Fruit fly (Drosophila melanogaster) whole organism, embryonic: ENCODE measurements around the gene term.

Experiments
- ATbp ChIP-seq: fragments of 200-800 bp; sonication (Bioruptor generic); optimal IDR thresholded peaks from 2 replicates; lab custom pipeline; 2017; ENCODE audit warnings: missing biosample characterization, mild to moderate bottlenecking, missing genetic modification characterization, missing genetic modification reagents
- Atf3 ChIP-seq: fragments of 200-800 bp; sonication (Bioruptor generic); optimal IDR thresholded peaks from 3 replicates; lab custom pipeline; 2016; ENCODE audit warnings: missing biosample characterization, missing genetic modification characterization
- BEAF-32 ChIP-seq: fragments of 200-800 bp; sonication (Bioruptor generic); optimal IDR thresholded peaks from 3 replicates; lab custom pipeline; 2017; ENCODE audit warnings: missing biosample characterization, missing genetic modification characterization, mild to moderate bottlenecking, moderate library complexity, missing genetic modification reagents
- CG1024 ChIP-seq: fragments of 200-800 bp; sonication (Bioruptor generic); IDR thresholded peaks from 2 replicates; pipeline ENCODE4 v1.3.6; 2022; ENCODE audit warnings: missing biosample characterization, missing genetic modification characterization
- CG10565 ChIP-seq: fragments of 200-800 bp; sonication (Bioruptor generic); optimal IDR thresholded peaks from 3 replicates; lab custom pipeline; 2016; ENCODE audit warnings: missing biosample characterization, mild to moderate bottlenecking, missing genetic modification characterization
- CG11085 ChIP-seq: fragments of 200-800 bp; sonication (Bioruptor generic); IDR thresholded peaks from 2 replicates; pipeline ENCODE4 v1.3.6; 2022; ENCODE audit warnings: missing biosample characterization, missing genetic modification characterization
- CG12659 ChIP-seq: fragments of 200-800 bp; sonication (Bioruptor generic); optimal IDR thresholded peaks from 3 replicates; lab custom pipeline; 2017; ENCODE audit warnings: mild to moderate bottlenecking, missing biosample characterization, missing genetic modification reagents, missing genetic modification characterization
- CG13624 ChIP-seq: fragments of 200-800 bp; sonication (Bioruptor generic); optimal IDR thresholded peaks from 2 replicates; lab custom pipeline; 2016; ENCODE audit warnings: missing biosample characterization, missing genetic modification characterization
- CG14710 ChIP-seq: fragments of 200-800 bp; sonication (Bioruptor generic); optimal IDR thresholded peaks from 3 replicates; lab custom pipeline; 2019; ENCODE audit warnings: missing biosample characterization, mild to moderate bottlenecking, missing genetic modification characterization, moderate library complexity
- CG15601 ChIP-seq: fragments of 200-800 bp; sonication (Bioruptor generic); optimal IDR thresholded peaks from 3 replicates; lab custom pipeline; 2019; ENCODE audit warnings: missing biosample characterization, mild to moderate bottlenecking, missing genetic modification characterization, moderate library complexity
- CG1603 ChIP-seq: fragments of 200-800 bp; sonication (Bioruptor generic); optimal IDR thresholded peaks from 2 replicates; lab custom pipeline; 2019; ENCODE audit warnings: missing biosample characterization, mild to moderate bottlenecking, missing genetic modification characterization, moderate library complexity
- CG17328 ChIP-seq: fragments of 200-800 bp; sonication (Bioruptor generic); IDR thresholded peaks from 2 replicates; pipeline ENCODE4 v1.3.6; 2022; ENCODE audit warnings: missing biosample characterization, missing genetic modification characterization
- CG30403 ChIP-seq: fragments of 200-800 bp; sonication (Bioruptor generic); optimal IDR thresholded peaks from 3 replicates; lab custom pipeline; 2016; ENCODE audit warnings: missing biosample characterization, missing genetic modification characterization
- CG31224 ChIP-seq: fragments of 200-800 bp; sonication (Bioruptor generic); IDR thresholded peaks from 2 replicates; pipeline ENCODE4 v1.3.6; 2022; ENCODE audit warnings: missing biosample characterization, missing genetic modification characterization
- CG31388 ChIP-seq: fragments of 200-800 bp; sonication (Bioruptor generic); optimal IDR thresholded peaks from 2 replicates; lab custom pipeline; 2016; ENCODE audit warnings: missing biosample characterization, missing genetic modification characterization
- CG3407 ChIP-seq: fragments of 200-800 bp; sonication (Bioruptor generic); optimal IDR thresholded peaks from 2 replicates; lab custom pipeline; 2018; ENCODE audit warnings: missing biosample characterization, mild to moderate bottlenecking, missing genetic modification characterization
- CG5180 ChIP-seq: fragments of 200-800 bp; sonication (Bioruptor generic); optimal IDR thresholded peaks from 3 replicates; lab custom pipeline; 2017; ENCODE audit warnings: missing biosample characterization, missing genetic modification characterization, mild to moderate bottlenecking, moderate library complexity, missing genetic modification reagents
- CG6254 ChIP-seq: fragments of 200-800 bp; sonication (Bioruptor generic); optimal IDR thresholded peaks from 3 replicates; lab custom pipeline; 2017; ENCODE audit warnings: mild to moderate bottlenecking, missing biosample characterization, missing genetic modification reagents, missing genetic modification characterization
- CG6654 ChIP-seq: fragments of 200-800 bp; sonication (Bioruptor generic); optimal IDR thresholded peaks from 2 replicates; lab custom pipeline; 2017; ENCODE audit warnings: missing biosample characterization, mild to moderate bottlenecking, missing genetic modification characterization
- CG7271 ChIP-seq: fragments of 200-800 bp; sonication (Bioruptor generic); optimal IDR thresholded peaks from 2 replicates; lab custom pipeline; 2018; ENCODE audit warnings: missing biosample characterization, mild to moderate bottlenecking, missing genetic modification characterization, moderate library complexity
- CG7745 ChIP-seq: fragments of 200-800 bp; sonication (Bioruptor generic); optimal IDR thresholded peaks from 2 replicates; lab custom pipeline; 2018; ENCODE audit warnings: missing biosample characterization, mild to moderate bottlenecking, missing genetic modification characterization, moderate library complexity
- CG7786 ChIP-seq: fragments of 200-800 bp; sonication (Bioruptor generic); optimal IDR thresholded peaks from 2 replicates; lab custom pipeline; 2016; ENCODE audit warnings: missing biosample characterization, missing genetic modification characterization
- Dfd ChIP-seq, 2 experiments: fragments of >200 bp; optimal IDR thresholded peaks; 2 replicates each; lab custom pipeline; 2017; ENCODE audit warnings: missing biosample characterization in 2 of 2, missing genetic modification characterization in 2 of 2
- Dip2 ChIP-seq: fragments of 200-800 bp; sonication (Bioruptor generic); IDR thresholded peaks from 2 replicates; pipeline ENCODE4 v1.3.6; 2022; ENCODE audit warnings: missing biosample characterization, missing genetic modification characterization
- Dref ChIP-seq: fragments of 200-800 bp; sonication (Bioruptor generic); IDR thresholded peaks from 2 replicates; pipeline ENCODE4 v1.3.6; 2022; ENCODE audit warnings: missing biosample characterization, missing genetic modification characterization
- Lim3 ChIP-seq: fragments of 200-800 bp; sonication (Bioruptor generic); IDR thresholded peaks from 2 replicates; pipeline ENCODE4 v1.3.6; 2022; ENCODE audit warnings: missing biosample characterization, missing genetic modification characterization
- Lpt ChIP-seq: fragments of >200 bp; optimal IDR thresholded peaks from 2 replicates; lab custom pipeline; 2018; ENCODE audit warnings: missing biosample characterization, missing genetic modification characterization
- Med ChIP-seq: fragments of 200-800 bp; sonication (Bioruptor generic); peaks from one replicate; lab custom pipeline; 2016; ENCODE audit warnings: missing biosample characterization, missing genetic modification characterization, mild to moderate bottlenecking, inconsistent platforms, moderate library complexity
- Meics ChIP-seq: fragments of 200-800 bp; sonication (Bioruptor generic); optimal IDR thresholded peaks from 2 replicates; lab custom pipeline; 2017; ENCODE audit warnings: missing biosample characterization, mild to moderate bottlenecking, missing genetic modification characterization
- NFAT ChIP-seq: fragments of 200-800 bp; sonication (Bioruptor generic); IDR thresholded peaks from 2 replicates; pipeline ENCODE4 v1.3.6; 2022; ENCODE audit warnings: missing biosample characterization, missing genetic modification characterization
- Scr ChIP-seq: fragments of 200-800 bp; sonication (Bioruptor generic); IDR thresholded peaks from 2 replicates; pipeline ENCODE4 v1.3.6; 2022; ENCODE audit warnings: missing biosample characterization, missing genetic modification characterization; ENCODE audit not compliant: partially characterized antibody
- TFAM ChIP-seq: fragments of 200-800 bp; sonication (Bioruptor generic); optimal IDR thresholded peaks from 2 replicates; lab custom pipeline; 2017; ENCODE audit warnings: missing biosample characterization, missing genetic modification characterization, inconsistent platforms
- Taf1 ChIP-seq: fragments of 200-800 bp; sonication (Bioruptor generic); IDR thresholded peaks from 2 replicates; pipeline ENCODE4 v1.3.6; 2022; ENCODE audit warnings: missing biosample characterization, missing genetic modification characterization
- ara ChIP-seq: fragments of 200-800 bp; sonication (Bioruptor generic); IDR thresholded peaks from 2 replicates; pipeline ENCODE4 v1.3.6; 2022; ENCODE audit warnings: missing biosample characterization, missing genetic modification characterization
- ase ChIP-seq: fragments of 200-800 bp; sonication (Bioruptor generic); IDR thresholded peaks from 3 replicates; pipeline ENCODE4 v1.3.6; 2022; ENCODE audit warnings: missing biosample characterization, missing genetic modification characterization
- cg ChIP-seq: fragments of 200-800 bp; sonication (Bioruptor generic); optimal IDR thresholded peaks from 3 replicates; lab custom pipeline; 2019; ENCODE audit warnings: missing biosample characterization, mild to moderate bottlenecking, missing genetic modification characterization, moderate library complexity
- chn ChIP-seq: fragments of 200-800 bp; sonication (Bioruptor generic); optimal IDR thresholded peaks from 2 replicates; lab custom pipeline; 2016; ENCODE audit warnings: missing biosample characterization, missing genetic modification characterization
- crol ChIP-seq: fragments of 200-800 bp; sonication (Bioruptor generic); IDR thresholded peaks from 2 replicates; pipeline ENCODE4 v1.3.6; 2022; ENCODE audit warnings: missing biosample characterization, missing genetic modification characterization
- cwo ChIP-seq: fragments of 200-800 bp; sonication (Bioruptor generic); optimal IDR thresholded peaks from 3 replicates; lab custom pipeline; 2017; ENCODE audit warnings: missing biosample characterization, missing genetic modification characterization, mild to moderate bottlenecking, moderate library complexity, missing genetic modification reagents
- danr ChIP-seq: fragments of 200-800 bp; sonication (Bioruptor generic); IDR thresholded peaks from 2 replicates; pipeline ENCODE4 v1.3.6; 2022; ENCODE audit warnings: missing biosample characterization, missing genetic modification characterization
- dm ChIP-seq: fragments of 200-800 bp; sonication (Bioruptor generic); optimal IDR thresholded peaks from 3 replicates; lab custom pipeline; 2016; ENCODE audit warnings: missing biosample characterization, missing genetic modification characterization
- dpn ChIP-seq, 2 experiments: fragments of 200-800 bp; sonication (Bioruptor generic); optimal IDR thresholded peaks; 3 replicates each; lab custom pipeline; 2016; ENCODE audit warnings: missing biosample characterization in 2 of 2, missing genetic modification characterization in 2 of 2
- ems ChIP-seq: fragments of 200-800 bp; sonication (Bioruptor generic); optimal IDR thresholded peaks from 3 replicates; lab custom pipeline; 2016; ENCODE audit warnings: missing biosample characterization, missing genetic modification characterization
- fd64A ChIP-seq: fragments of 200-800 bp; sonication (Bioruptor generic); optimal IDR thresholded peaks from 3 replicates; lab custom pipeline; 2018; ENCODE audit warnings: missing biosample characterization, mild to moderate bottlenecking, missing genetic modification characterization
- gfzf ChIP-seq: fragments of 200-800 bp; sonication (Bioruptor generic); optimal IDR thresholded peaks from 2 replicates; lab custom pipeline; 2016; ENCODE audit warnings: missing biosample characterization, mild to moderate bottlenecking, missing genetic modification characterization, moderate library complexity
- gsb ChIP-seq: fragments of 200-800 bp; sonication (Bioruptor generic); IDR thresholded peaks from 2 replicates; pipeline ENCODE4 v1.3.6; 2022; ENCODE audit warnings: missing biosample characterization, missing genetic modification characterization
- lilli ChIP-seq: fragments of 200-800 bp; sonication (Bioruptor generic); optimal IDR thresholded peaks from 3 replicates; lab custom pipeline; 2016; ENCODE audit warnings: missing biosample characterization, missing genetic modification characterization
- odd ChIP-seq: fragments of 200-800 bp; sonication (Bioruptor generic); optimal IDR thresholded peaks from 2 replicates; lab custom pipeline; 2017; ENCODE audit warnings: missing biosample characterization, mild to moderate bottlenecking, missing genetic modification characterization
- pan ChIP-seq, 4 experiments: fragments of >200 bp in 3 of 4; fragments of 200-800 bp in 1 of 4; sonication (Bioruptor generic) in 1 of 4; optimal IDR thresholded peaks in 3 of 4; IDR thresholded peaks in 1 of 4; 2 replicates each; pipeline versions ENCODE4 v1.3.6 to Lab custom; 2017 to 2022; ENCODE audit warnings: missing biosample characterization in 2 of 4, missing genetic modification characterization in 2 of 4, mixed read lengths in 1 of 4
- shn ChIP-seq: fragments of 200-800 bp; sonication (Bioruptor generic); optimal IDR thresholded peaks from 3 replicates; lab custom pipeline; 2016; ENCODE audit warnings: missing biosample characterization, missing genetic modification characterization
- tll ChIP-seq, 2 experiments: fragments of 200-800 bp in 1 of 2; fragments of >200 bp in 1 of 2; sonication (Bioruptor generic) in 1 of 2; optimal IDR thresholded peaks; 2 replicates each; lab custom pipeline; 2017 to 2019; ENCODE audit warnings: missing biosample characterization in 2 of 2, missing genetic modification characterization in 2 of 2, mild to moderate bottlenecking in 1 of 2, moderate library complexity in 1 of 2
- yki ChIP-seq: fragments of >200 bp; optimal IDR thresholded peaks from 3 replicates; lab custom pipeline; 2018

The term gene

DNA sequence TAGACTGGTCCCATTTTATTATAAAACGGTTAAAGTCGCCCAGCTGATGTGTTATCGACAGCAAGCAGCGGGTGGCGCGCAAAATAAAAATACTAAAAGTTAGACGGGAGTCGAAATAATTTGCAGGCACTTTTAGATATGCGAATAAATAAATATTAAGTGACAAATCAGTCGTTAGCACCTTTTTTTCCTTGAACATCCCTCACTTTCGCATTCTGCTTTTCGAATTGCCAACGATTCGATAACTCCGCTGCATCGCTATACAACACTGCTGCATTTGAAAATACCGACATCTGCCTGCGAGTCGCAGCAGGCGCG lies 28.8 kb upstream of the term start, which contains the start of gene bora (continued):
- peak; percentile 44 for TF ChIP-seq BEAF-32 (GFP tag; lab: Kevin White, UChicago)
- no peak for TF ChIP-seq fd64A (GFP tag; lab: Kevin White, UChicago)
- no peak for TF ChIP-seq ems
- TF ChIP-seq pan (optimal IDR thresholded peaks at IDR 0.05; lab: Kevin White, UChicago) = no peak
- TF ChIP-seq pan (GFP tag; optimal IDR thresholded peaks at IDR 0.05 in 1 of 2, IDR thresholded peaks at IDR 0.05 in 1 of 2) = no peak
- TF ChIP-seq CG15601 (tag; lab: Kevin White, UChicago) = no peak
- TF ChIP-seq CG31224 = no peak
- no peak for TF ChIP-seq crol (GFP tag; lab: Robert Waterston, UW)
- TF ChIP-seq CG3407 = no peak
- no peak for TF ChIP-seq CG12659 (GFP tag; lab: Kevin White, UChicago)
- no peak for TF ChIP-seq dm (GFP tag; lab: Kevin White, UChicago)
- TF ChIP-seq dpn (GFP tag; optimal IDR thresholded peaks at IDR 0.05; lab: Kevin White, UChicago) = peak in 1 of 2 experiments; percentile 14
- TF ChIP-seq CG13624 = no peak
- TF ChIP-seq Med (GFP tag; lab: Kevin White, UChicago) = peak; percentile 56
- TF ChIP-seq CG7786 (GFP tag; lab: Kevin White, UChicago) = no peak
- TF ChIP-seq NFAT (GFP tag; lab: Robert Waterston, UW) = no peak
- no peak for TF ChIP-seq CG7271 (tag; lab: Kevin White, UChicago)
- TF ChIP-seq Taf1 (GFP tag; lab: Robert Waterston, UW) = no peak
- no peak for TF ChIP-seq Lpt (GFP tag; lab: Kevin White, UChicago)
- no peak for TF ChIP-seq CG6654 (GFP tag; lab: Kevin White, UChicago)
- TF ChIP-seq shn (GFP tag; lab: Kevin White, UChicago) = no peak
- TF ChIP-seq CG7745 (tag; lab: Kevin White, UChicago) = no peak
- no peak for TF ChIP-seq CG5180 (GFP tag; lab: Kevin White, UChicago)
- TF ChIP-seq CG11085 (GFP tag; lab: Robert Waterston, UW) = no peak
- peak; percentile 1 for TF ChIP-seq CG1603 (tag; lab: Kevin White, UChicago)
- TF ChIP-seq CG14710 (tag; lab: Kevin White, UChicago) = peak; percentile 20
- TF ChIP-seq tll (GFP tag; optimal IDR thresholded peaks at IDR 0.05; lab: Kevin White, UChicago) = no peak
- TF ChIP-seq odd (GFP tag; lab: Kevin White, UChicago) = no peak
- TF ChIP-seq Meics (GFP tag; lab: Kevin White, UChicago) = no peak
- TF ChIP-seq CG31388 (GFP tag; lab: Kevin White, UChicago) = no peak
- TF ChIP-seq Dfd (GFP tag; optimal IDR thresholded peaks at IDR 0.05; lab: Kevin White, UChicago) = no peak
- TF ChIP-seq CG17328 (GFP tag; lab: Robert Waterston, UW) = no peak
- TF ChIP-seq ara (GFP tag; lab: Robert Waterston, UW) = no peak
- peak; percentile 61 for TF ChIP-seq gfzf (GFP tag; lab: Kevin White, UChicago)
- TF ChIP-seq CG30403 (GFP tag; lab: Kevin White, UChicago) = peak; percentile 14
- TF ChIP-seq Atf3 (GFP tag; lab: Kevin White, UChicago) = no peak
- TF ChIP-seq danr (GFP tag; lab: Robert Waterston, UW) = no peak
- no peak for TF ChIP-seq yki (lab: Kevin White, UChicago)
- no peak for TF ChIP-seq CG10565 (GFP tag; lab: Kevin White, UChicago)
- TF ChIP-seq Scr (GFP tag; lab: Robert Waterston, UW) = no peak
- TF ChIP-seq cg (GFP tag; lab: Kevin White, UChicago) = no peak
- no peak for TF ChIP-seq CG1024
- no peak for TF ChIP-seq cwo (GFP tag; lab: Kevin White, UChicago)
- TF ChIP-seq TFAM (GFP tag; lab: Kevin White, UChicago) = no peak
- no peak for TF ChIP-seq ase (GFP tag; lab: Robert Waterston, UW)
- TF ChIP-seq chn (GFP tag; lab: Kevin White, UChicago) = no peak
- TF ChIP-seq gsb = no peak
- TF ChIP-seq ATbp (GFP tag; lab: Kevin White, UChicago) = no peak
- no peak for TF ChIP-seq Dip2
- TF ChIP-seq CG6254 (GFP tag; lab: Kevin White, UChicago) = no peak
- no peak for TF ChIP-seq Lim3
- TF ChIP-seq Dref = peak; percentile 61
- no peak for TF ChIP-seq lilli (GFP tag; lab: Kevin White, UChicago)
